Fruit fly (Drosophila melanogaster) whole organism, embryonic: Measurements from ENCODE around the gene CG10874.

Experiments
- CG12659 ChIP-seq: fragments of 200-800 bp; sonication (Bioruptor generic); optimal IDR thresholded peaks from 3 replicates; lab custom pipeline; 2017; ENCODE audit warnings: mild to moderate bottlenecking, missing biosample characterization, missing genetic modification reagents, missing genetic modification characterization
- CG16863 ChIP-seq: fragments of 200-800 bp; sonication (Bioruptor generic); optimal IDR thresholded peaks from 3 replicates; lab custom pipeline; 2016; ENCODE audit warnings: missing biosample characterization, missing genetic modification characterization
- CG18619 ChIP-seq: fragments of 200-800 bp; sonication (Bioruptor generic); optimal IDR thresholded peaks from 3 replicates; lab custom pipeline; 2017; ENCODE audit warnings: missing biosample characterization, mild to moderate bottlenecking, missing genetic modification characterization
- CG30403 ChIP-seq: fragments of 200-800 bp; sonication (Bioruptor generic); optimal IDR thresholded peaks from 3 replicates; lab custom pipeline; 2016; ENCODE audit warnings: missing biosample characterization, missing genetic modification characterization
- CG7745 ChIP-seq: fragments of 200-800 bp; sonication (Bioruptor generic); optimal IDR thresholded peaks from 2 replicates; lab custom pipeline; 2018; ENCODE audit warnings: missing biosample characterization, mild to moderate bottlenecking, missing genetic modification characterization, moderate library complexity
- CG8388 ChIP-seq: fragments of 200-800 bp; sonication (Bioruptor generic); optimal IDR thresholded peaks from 2 replicates; lab custom pipeline; 2019; ENCODE audit warnings: missing biosample characterization, mild to moderate bottlenecking, missing genetic modification characterization, moderate library complexity
- bbx ChIP-seq: fragments of 200-800 bp; sonication (Bioruptor generic); IDR thresholded peaks from 2 replicates; pipeline ENCODE4 v1.3.6; 2022; ENCODE audit warnings: missing biosample characterization, missing genetic modification characterization; ENCODE audit not compliant: partially characterized antibody
- hkb ChIP-seq, 2 experiments: fragments of 200-800 bp in 1 of 2; fragments of >200 bp in 1 of 2; sonication (Bioruptor generic) in 1 of 2; IDR thresholded peaks in 1 of 2; optimal IDR thresholded peaks in 1 of 2; 2 replicates each; pipeline versions ENCODE4 v1.3.6 to Lab custom; 2017 to 2022; ENCODE audit warnings: missing biosample characterization in 1 of 2, missing genetic modification characterization in 1 of 2
- pan ChIP-seq, 4 experiments: fragments of >200 bp in 3 of 4; fragments of 200-800 bp in 1 of 4; sonication (Bioruptor generic) in 1 of 4; optimal IDR thresholded peaks in 3 of 4; IDR thresholded peaks in 1 of 4; 2 replicates each; pipeline versions ENCODE4 v1.3.6 to Lab custom; 2017 to 2022; ENCODE audit warnings: missing biosample characterization in 2 of 4, missing genetic modification characterization in 2 of 4, mixed read lengths in 1 of 4
- scrt ChIP-seq: fragments of 200-800 bp; sonication (Bioruptor generic); optimal IDR thresholded peaks from 2 replicates; lab custom pipeline; 2018; ENCODE audit warnings: missing biosample characterization, mild to moderate bottlenecking, missing genetic modification characterization, moderate library complexity

- TF ChIP-seq CG16863 (peak; percentile 95), CG8388 (GFP tag; lab: Kevin White, UChicago) (peak; percentile 90), pan (optimal IDR thresholded peaks at IDR 0.05; lab: Kevin White, UChicago) (no peak), pan (GFP tag; optimal IDR thresholded peaks at IDR 0.05 in 1 of 2, IDR thresholded peaks at IDR 0.05 in 1 of 2) (peak in 1 of 2 experiments; percentile 91), CG18619 (GFP tag; lab: Kevin White, UChicago) (peak; percentile 87), CG7745 (tag; lab: Kevin White, UChicago) (peak; percentile 41), CG30403 (GFP tag; lab: Kevin White, UChicago) (peak; percentile 84), bbx (GFP tag; lab: Robert Waterston, UW) (no peak), hkb (optimal IDR thresholded peaks at IDR 0.05; lab: Kevin White, UChicago) (no peak), hkb (GFP tag; IDR thresholded peaks at IDR 0.05; lab: Robert Waterston, UW) (peak; percentile 91), CG12659 (GFP tag; lab: Kevin White, UChicago) (peak; percentile 89), scrt (GFP tag; lab: Kevin White, UChicago) (peak; percentile 60)
Measured at dm6 chr2L:2163568-2163953, 28.6 kb downstream of the CG10874 start.
